Fruit fly (Drosophila melanogaster): Measurements from ENCODE around the gene CG4267.

DNA sequence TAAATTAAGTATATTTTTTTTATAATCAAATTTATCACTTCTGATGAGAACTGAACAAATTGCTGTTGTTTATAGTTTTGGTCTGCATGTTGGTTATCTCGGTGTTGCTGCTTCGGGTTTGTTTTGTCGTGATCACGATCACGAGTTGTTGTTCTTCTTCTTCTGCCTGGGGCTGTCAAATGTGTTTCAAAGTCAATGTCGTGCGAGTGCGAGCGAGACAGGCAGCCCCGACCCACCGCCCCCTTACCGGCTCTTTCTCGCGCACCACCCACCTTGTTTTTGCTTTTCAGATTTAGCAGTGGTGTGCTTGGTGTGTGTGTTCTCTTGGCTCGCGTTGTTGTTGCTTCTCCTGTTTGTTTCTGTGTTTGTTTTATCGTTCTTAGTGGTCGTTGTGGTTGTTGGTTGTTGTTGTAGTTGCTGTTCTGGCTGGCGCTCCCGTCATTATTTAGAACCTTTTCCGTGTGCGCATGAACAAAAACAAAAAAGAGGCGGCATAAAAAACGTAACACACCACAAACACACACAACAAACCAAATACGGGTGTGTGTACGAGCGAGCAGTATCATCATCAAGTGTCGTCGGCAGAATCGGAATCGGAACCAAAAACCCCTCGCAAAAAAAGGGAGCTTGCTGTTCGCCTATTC lies 44.6 kb upstream of the CG4267 start, which contains the start of gene COX7AL2:
- no peak for TF ChIP-seq CG8478 (optimal IDR thresholded peaks at IDR 0.05)
- TF ChIP-seq pan (optimal IDR thresholded peaks at IDR 0.05) = no peak
- TF ChIP-seq Dll (optimal IDR thresholded peaks at IDR 0.05) = no peak

Data from whole organism.